Worm (Caenorhabditis elegans): ENCODE measurements around the gene T14A8.2.

- TF ChIP-seq ztf-29 (GFP tag; IDR thresholded peaks at IDR 0.05) (no peak), cog-1 (tag; optimal IDR thresholded peaks at IDR 0.05) (no peak), flt-1 (GFP tag; IDR thresholded peaks at IDR 0.05) (no peak)
These were observed 30.5 kb downstream of the T14A8.2 start, which contains the start of gene C33H5.13 for ce11 chrIV:7791821-7792446.
